Worm (Caenorhabditis elegans) whole organism, young adult: ENCODE measurements around the gene clec-217.
A peak's percentile ranks its signal among the peaks of the same experiment; 100 is the strongest.

Experiments
- B0019.2 ChIP-seq: fragments of 200-800 bp; sonication (Bioruptor generic); conservative IDR thresholded peaks from 2 replicates; pipeline ENCODE4 v1.3.6; 2022; ENCODE audit warnings: missing genetic modification reagents, missing genetic modification characterization, missing compliant biosample characterization
- C06A6.2 ChIP-seq: fragments of 200-800 bp; sonication (Bioruptor generic); conservative IDR thresholded peaks from 2 replicates; pipeline ENCODE4 v1.3.6; 2022; ENCODE audit warnings: missing genetic modification characterization, missing compliant biosample characterization
- F37B4.10 ChIP-seq: fragments of 200-800 bp; sonication (Bioruptor generic); IDR thresholded peaks from 2 replicates; pipeline ENCODE4 v1.3.6; 2022; ENCODE audit warnings: missing genetic modification characterization, missing compliant biosample characterization
- F49E8.2 ChIP-seq: sonication (generic microtip); optimal IDR thresholded peaks from 3 replicates; lab custom pipeline; 2017; ENCODE audit warnings: missing genetic modification characterization, mild to moderate bottlenecking, missing compliant biosample characterization, antibody characterized with exemption, moderate library complexity; ENCODE audit not compliant: insufficient read depth
- F52B5.7 ChIP-seq: sonication (generic microtip); optimal IDR thresholded peaks from 2 replicates; lab custom pipeline; 2016; ENCODE audit warnings: mild to moderate bottlenecking, missing genetic modification characterization, missing compliant biosample characterization
- F57C9.4 ChIP-seq: sonication (generic microtip); optimal IDR thresholded peaks from 2 replicates; lab custom pipeline; 2017; ENCODE audit warnings: mild to moderate bottlenecking, missing genetic modification characterization, missing compliant biosample characterization
- T07F8.4 ChIP-seq: sonication (generic microtip); optimal IDR thresholded peaks from 2 replicates; lab custom pipeline; 2016; ENCODE audit warnings: mild to moderate bottlenecking, missing genetic modification characterization, moderate library complexity, missing compliant biosample characterization
- Y53G8AR.9 ChIP-seq: fragments of 200-800 bp; sonication (Bioruptor generic); conservative IDR thresholded peaks from 2 replicates; pipeline ENCODE4 v1.3.6; 2022; ENCODE audit warnings: missing genetic modification reagents, missing genetic modification characterization, missing compliant biosample characterization
- Y56A3A.18 ChIP-seq: fragments of 200-800 bp; sonication (Bioruptor generic); IDR thresholded peaks from 2 replicates; pipeline ENCODE4 v1.3.6; 2022; ENCODE audit warnings: missing genetic modification reagents, missing genetic modification characterization, missing compliant biosample characterization
- Y79H2A.3 ChIP-seq: fragments of 200-800 bp; sonication (Bioruptor generic); conservative IDR thresholded peaks from 2 replicates; pipeline ENCODE4 v1.3.6; 2022; ENCODE audit warnings: missing genetic modification reagents, missing genetic modification characterization, missing compliant biosample characterization
- Y95B8A.8 ChIP-seq: fragments of 200-800 bp; sonication (Bioruptor generic); IDR thresholded peaks from 2 replicates; pipeline ENCODE4 v1.3.6; 2022; ENCODE audit warnings: missing genetic modification reagents, missing genetic modification characterization, missing compliant biosample characterization
- atf-7 ChIP-seq: sonication (generic microtip); optimal IDR thresholded peaks from 2 replicates; lab custom pipeline; 2017; ENCODE audit warnings: mild to moderate bottlenecking, missing genetic modification characterization, missing compliant biosample characterization
- ceh-100 ChIP-seq: fragments of 200-800 bp; sonication (Bioruptor generic); IDR thresholded peaks from 2 replicates; pipeline ENCODE4 v1.3.6; 2022; ENCODE audit warnings: missing genetic modification reagents, missing genetic modification characterization, missing compliant biosample characterization
- die-1 ChIP-seq: sonication (generic microtip); optimal IDR thresholded peaks from 2 replicates; lab custom pipeline; 2016; ENCODE audit warnings: missing genotype, mild to moderate bottlenecking, missing genetic modification characterization, missing compliant biosample characterization
- efl-1 ChIP-seq: fragments of 150-350 bp; optimal IDR thresholded peaks from 2 replicates; lab custom pipeline; 2014; ENCODE audit warnings: missing biosample characterization, missing genetic modification reagents, missing genetic modification characterization
- egl-18 ChIP-seq: fragments of 200-800 bp; sonication (Bioruptor generic); IDR thresholded peaks from 2 replicates; pipeline ENCODE4 v1.3.6; 2022; ENCODE audit warnings: missing genetic modification reagents, missing genetic modification characterization, missing compliant biosample characterization
- ekl-4 ChIP-seq: fragments of 200-800 bp; sonication (Bioruptor generic); IDR thresholded peaks from 2 replicates; pipeline ENCODE4 v1.3.6; 2022; ENCODE audit warnings: missing genetic modification reagents, missing genetic modification characterization, missing compliant biosample characterization
- hmg-1.2 ChIP-seq: fragments of 200-800 bp; sonication (Bioruptor generic); IDR thresholded peaks from 2 replicates; pipeline ENCODE4 v1.3.6; 2022; ENCODE audit warnings: missing genetic modification reagents, missing genetic modification characterization, missing compliant biosample characterization
- hmg-20 ChIP-seq: fragments of 200-800 bp; sonication (Bioruptor generic); IDR thresholded peaks from 2 replicates; pipeline ENCODE4 v1.3.6; 2022; ENCODE audit warnings: missing genetic modification reagents, missing genetic modification characterization, missing compliant biosample characterization
- lag-1 ChIP-seq: fragments of 200-800 bp; sonication (Bioruptor generic); IDR thresholded peaks from 2 replicates; pipeline ENCODE4 v1.3.6; 2022; ENCODE audit warnings: missing genetic modification reagents, missing genetic modification characterization, missing compliant biosample characterization
- lin-54 ChIP-seq: fragments of 200-800 bp; sonication (Bioruptor generic); optimal IDR thresholded peaks from 2 replicates; lab custom pipeline; 2018; ENCODE audit warnings: mild to moderate bottlenecking, missing genetic modification characterization, missing compliant biosample characterization
- madf-10 ChIP-seq: sonication (generic microtip); optimal IDR thresholded peaks from 2 replicates; lab custom pipeline; 2016; ENCODE audit warnings: mild to moderate bottlenecking, missing genetic modification characterization, missing compliant biosample characterization
- madf-8 ChIP-seq: fragments of 200-800 bp; sonication (Bioruptor generic); conservative IDR thresholded peaks from 2 replicates; pipeline ENCODE4 v1.3.6; 2022; ENCODE audit warnings: missing genetic modification reagents, missing genetic modification characterization, missing compliant biosample characterization
- mel-28 ChIP-seq: sonication (generic microtip); optimal IDR thresholded peaks from 2 replicates; lab custom pipeline; 2016; ENCODE audit warnings: borderline replicate concordance, mild to moderate bottlenecking, missing genetic modification characterization, missing compliant biosample characterization
- mes-4 ChIP-seq: sonication (generic microtip); optimal IDR thresholded peaks from 2 replicates; lab custom pipeline; 2016; ENCODE audit warnings: missing genotype, missing genetic modification characterization, missing compliant biosample characterization
- nhr-27 ChIP-seq: fragments of 200-800 bp; sonication (Bioruptor generic); optimal IDR thresholded peaks from 2 replicates; lab custom pipeline; 2018; ENCODE audit warnings: mild to moderate bottlenecking, missing genetic modification characterization, moderate library complexity, missing compliant biosample characterization
- nhr-80 ChIP-seq: sonication (generic microtip); optimal IDR thresholded peaks from 2 replicates; lab custom pipeline; 2016; ENCODE audit warnings: missing genetic modification characterization, missing compliant biosample characterization
- rec-8 ChIP-seq, 2 experiments: sonication (generic microtip); optimal IDR thresholded peaks; 2 replicates each; lab custom pipeline; 2016; ENCODE audit warnings: mild to moderate bottlenecking in 2 of 2, missing genetic modification characterization in 2 of 2, missing genetic modification reagents in 2 of 2, missing genotype in 2 of 2, missing biosample characterization in 1 of 2, missing compliant biosample characterization in 1 of 2, moderate library complexity in 1 of 2
- sdz-38 ChIP-seq: sonication (generic microtip); optimal IDR thresholded peaks from 2 replicates; lab custom pipeline; 2016; ENCODE audit warnings: missing genotype, missing genetic modification characterization, missing compliant biosample characterization
- snpc-4 ChIP-seq, 5 experiments: fragments of 150-350 bp in 1 of 5; sonication (generic microtip) in 4 of 5; optimal IDR thresholded peaks; 2 replicates each; lab custom pipeline; 2014 to 2018; ENCODE audit warnings: missing genetic modification characterization in 5 of 5, missing biosample characterization in 3 of 5, antibody characterized with exemption in 2 of 5, mild to moderate bottlenecking in 2 of 5, missing compliant biosample characterization in 2 of 5, missing genotype in 2 of 5, moderate library complexity in 2 of 5, missing genetic modification reagents in 1 of 5
- somi-1 ChIP-seq: fragments of 200-800 bp; sonication (Bioruptor generic); optimal IDR thresholded peaks from 2 replicates; lab custom pipeline; 2018; ENCODE audit warnings: mild to moderate bottlenecking, missing genetic modification characterization, missing compliant biosample characterization
- tbp1 ChIP-seq: fragments of 200-800 bp; sonication (Bioruptor generic); optimal IDR thresholded peaks from 2 replicates; lab custom pipeline; 2018; ENCODE audit warnings: mild to moderate bottlenecking, missing genetic modification characterization, missing compliant biosample characterization
- tbx-9 ChIP-seq: sonication (generic microtip); optimal IDR thresholded peaks from 2 replicates; lab custom pipeline; 2016; ENCODE audit warnings: borderline replicate concordance, missing genetic modification characterization, inconsistent platforms, missing compliant biosample characterization
- unc-62 ChIP-seq: fragments of 150-350 bp; optimal IDR thresholded peaks from 2 replicates; lab custom pipeline; 2014; ENCODE audit warnings: missing biosample characterization, missing genetic modification reagents, missing genetic modification characterization
- zfh-2 ChIP-seq: fragments of 200-800 bp; sonication (Bioruptor generic); conservative IDR thresholded peaks from 2 replicates; pipeline ENCODE4 v1.3.6; 2022; ENCODE audit warnings: missing genetic modification reagents, missing genetic modification characterization, missing compliant biosample characterization
- ztf-18 ChIP-seq: sonication (generic microtip); optimal IDR thresholded peaks from 2 replicates; lab custom pipeline; 2016; ENCODE audit warnings: missing genotype, mild to moderate bottlenecking, missing genetic modification characterization, missing compliant biosample characterization
- ztf-22 ChIP-seq: fragments of 200-800 bp; sonication (Bioruptor generic); optimal IDR thresholded peaks from 2 replicates; lab custom pipeline; 2018; ENCODE audit warnings: mild to moderate bottlenecking, missing genetic modification characterization, moderate library complexity, missing compliant biosample characterization
- ztf-25 ChIP-seq: fragments of 200-800 bp; sonication (Bioruptor generic); IDR thresholded peaks from 2 replicates; pipeline ENCODE4 v1.3.6; 2022; ENCODE audit warnings: missing genetic modification reagents, missing genetic modification characterization, missing compliant biosample characterization
- ztf-26 ChIP-seq: sonication (generic microtip); optimal IDR thresholded peaks from 2 replicates; lab custom pipeline; 2017; ENCODE audit warnings: missing genetic modification characterization, missing compliant biosample characterization
- ztf-28 ChIP-seq: fragments of 200-800 bp; sonication (Bioruptor generic); IDR thresholded peaks from 2 replicates; pipeline ENCODE4 v1.3.6; 2022; ENCODE audit warnings: missing genetic modification reagents, missing genetic modification characterization, missing compliant biosample characterization

Gene clec-217

ce11 chrV:7977701-7978461 lies 19.2 kb upstream of the clec-217 start, which contains the start of gene let-413:
let-413 (minus strand) TSS chrV:7977776.
- TF ChIP-seq mel-28 (tag; lab: Kevin White, UChicago) (no peak), madf-10 (tag; lab: Kevin White, UChicago) (no peak), nhr-80 (tag; lab: Kevin White, UChicago) (peak; percentile 70), ztf-25 (no peak), sdz-38 (no peak), unc-62 (GFP tag; lab: Kevin White, UChicago) (no peak), Y79H2A.3 (GFP tag; lab: Robert Waterston, UW) (no peak), efl-1 (GFP tag; lab: Kevin White, UChicago) (no peak), ceh-100 (GFP tag; lab: Robert Waterston, UW) (no peak), zfh-2 (GFP tag; lab: Robert Waterston, UW) (peak; percentile 15)

ce11 chrV:7971376-7971775 lies 12.7 kb upstream of the clec-217 start:
- TF ChIP-seq sdz-38 (no peak), rec-8 (tag; optimal IDR thresholded peaks at IDR 0.05; lab: Kevin White, UChicago) (no peak), lag-1 (GFP tag; lab: Robert Waterston, UW) (no peak), nhr-27 (tag; lab: Kevin White, UChicago) (no peak), Y53G8AR.9 (no peak), F57C9.4 (no peak), ekl-4 (GFP tag; lab: Robert Waterston, UW) (no peak), Y56A3A.18 (GFP tag; lab: Robert Waterston, UW) (no peak), atf-7 (tag; lab: Kevin White, UChicago) (no peak), madf-8 (GFP tag; lab: Robert Waterston, UW) (no peak), Y79H2A.3 (GFP tag; lab: Robert Waterston, UW) (no peak), egl-18 (GFP tag; lab: Robert Waterston, UW) (no peak), zfh-2 (GFP tag; lab: Robert Waterston, UW) (no peak), T07F8.4 (tag; lab: Kevin White, UChicago) (no peak), hmg-1.2 (no peak), hmg-20 (GFP tag; lab: Robert Waterston, UW) (no peak), ztf-28 (no peak)

DNA sequence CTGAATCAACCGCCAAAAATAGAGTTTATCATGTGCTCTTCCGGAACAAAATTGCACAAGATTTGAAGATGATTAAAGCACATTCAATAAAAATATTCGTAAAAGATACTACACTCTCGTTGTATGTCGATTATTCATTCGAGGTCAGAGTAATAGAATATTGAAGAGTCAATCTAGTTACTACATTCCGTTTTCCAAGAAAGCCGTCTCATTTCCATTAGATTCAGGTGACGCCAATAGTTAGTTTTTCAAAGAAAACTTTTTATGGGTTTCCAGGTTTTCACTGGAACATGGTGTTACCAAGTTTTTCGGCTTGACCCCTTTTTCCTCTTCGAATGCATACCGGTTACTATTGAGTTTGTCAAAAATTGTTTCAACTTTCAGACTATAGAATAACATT lies 11.9 kb upstream of the clec-217 start:
- TF ChIP-seq tbp1 (no peak), B0019.2 (GFP tag; lab: Robert Waterston, UW) (no peak), mes-4 (tag; lab: Kevin White, UChicago) (no peak), T07F8.4 (tag; lab: Kevin White, UChicago) (no peak), F49E8.2 (tag; lab: Kevin White, UChicago) (no peak), madf-10 (tag; lab: Kevin White, UChicago) (no peak), somi-1 (GFP tag; lab: Kevin White, UChicago) (no peak), snpc-4 (GFP tag; optimal IDR thresholded peaks at IDR 0.05; lab: Kevin White, UChicago) (no peak), snpc-4 (tag; optimal IDR thresholded peaks at IDR 0.05; lab: Kevin White, UChicago) (no peak), tbx-9 (tag; lab: Kevin White, UChicago) (no peak), F37B4.10 (GFP tag; lab: Robert Waterston, UW) (no peak), ztf-18 (tag; lab: Kevin White, UChicago) (no peak), lin-54 (GFP tag; lab: Kevin White, UChicago) (no peak), F52B5.7 (no peak), C06A6.2 (GFP tag; lab: Robert Waterston, UW) (no peak), die-1 (tag; lab: Kevin White, UChicago) (no peak), mel-28 (tag; lab: Kevin White, UChicago) (no peak), ztf-26 (tag; lab: Kevin White, UChicago) (no peak), hmg-20 (GFP tag; lab: Robert Waterston, UW) (no peak), ztf-22 (GFP tag; lab: Kevin White, UChicago) (no peak), Y95B8A.8 (no peak)
